Fruit fly (Drosophila melanogaster) whole organism, adult: Measurements from ENCODE around the gene CG31106.

Source experiments
- CG11617 ChIP-seq: fragments of 200-800 bp; sonication (Bioruptor generic); optimal IDR thresholded peaks from 2 replicates; lab custom pipeline; 2017; ENCODE audit warnings: mild to moderate bottlenecking, missing biosample characterization, missing genetic modification reagents, missing genetic modification characterization
- CG12768 ChIP-seq: fragments of 200-800 bp; sonication (Bioruptor generic); optimal IDR thresholded peaks from 2 replicates; lab custom pipeline; 2017; ENCODE audit warnings: missing biosample characterization, missing genetic modification characterization, mild to moderate bottlenecking, moderate library complexity, missing genetic modification reagents
- CG14711 ChIP-seq: fragments of 200-800 bp; sonication (Bioruptor generic); optimal IDR thresholded peaks from 2 replicates; lab custom pipeline; 2018; ENCODE audit warnings: missing biosample characterization, mild to moderate bottlenecking, missing genetic modification characterization, moderate library complexity
- CG1620 ChIP-seq: fragments of 200-800 bp; sonication (Bioruptor generic); optimal IDR thresholded peaks from 2 replicates; lab custom pipeline; 2016; ENCODE audit warnings: missing biosample characterization, missing genetic modification characterization
- CG33017 ChIP-seq: fragments of 200-800 bp; sonication (Bioruptor generic); optimal IDR thresholded peaks from 2 replicates; lab custom pipeline; 2018; ENCODE audit warnings: missing biosample characterization, mild to moderate bottlenecking, missing genetic modification characterization, moderate library complexity
- CG5204 ChIP-seq: fragments of 200-800 bp; sonication (Bioruptor generic); optimal IDR thresholded peaks from 2 replicates; lab custom pipeline; 2016; ENCODE audit warnings: missing biosample characterization, missing genetic modification characterization
- CG7045 ChIP-seq: fragments of 200-800 bp; sonication (Bioruptor generic); optimal IDR thresholded peaks from 2 replicates; lab custom pipeline; 2017; ENCODE audit warnings: missing biosample characterization, mild to moderate bottlenecking, missing genetic modification characterization
- CG7101 ChIP-seq: fragments of 200-800 bp; sonication (Bioruptor generic); optimal IDR thresholded peaks from 2 replicates; lab custom pipeline; 2018; ENCODE audit warnings: missing biosample characterization, mild to moderate bottlenecking, missing genetic modification characterization, moderate library complexity
- Clk ChIP-seq: fragments of 200-800 bp; sonication (Bioruptor generic); optimal IDR thresholded peaks from 2 replicates; lab custom pipeline; 2017; ENCODE audit warnings: missing biosample characterization, missing genetic modification characterization
- Crg-1 ChIP-seq: fragments of 200-800 bp; sonication (Bioruptor generic); optimal IDR thresholded peaks from 2 replicates; lab custom pipeline; 2016; ENCODE audit warnings: missing biosample characterization, missing genetic modification characterization
- Hr96 ChIP-seq: fragments of 200-800 bp; sonication (Bioruptor generic); optimal IDR thresholded peaks from 2 replicates; lab custom pipeline; 2016; ENCODE audit warnings: missing biosample characterization, missing genetic modification characterization
- Mnt ChIP-seq: fragments of 200-800 bp; sonication (Bioruptor generic); optimal IDR thresholded peaks from 2 replicates; lab custom pipeline; 2016; ENCODE audit warnings: missing biosample characterization, mild to moderate bottlenecking, missing genetic modification characterization
- bab1 ChIP-seq: fragments of 200-800 bp; sonication (Bioruptor generic); optimal IDR thresholded peaks from 3 replicates; lab custom pipeline; 2019; ENCODE audit warnings: missing biosample characterization, mild to moderate bottlenecking, missing genetic modification characterization, moderate library complexity
- cic ChIP-seq: fragments of 200-800 bp; sonication (Bioruptor generic); optimal IDR thresholded peaks from 2 replicates; lab custom pipeline; 2017; ENCODE audit warnings: missing biosample characterization, mild to moderate bottlenecking, missing genetic modification characterization, moderate library complexity
- cnc ChIP-seq, 2 experiments: fragments of >200 bp; optimal IDR thresholded peaks; 2 replicates each; lab custom pipeline; 2017
- kay ChIP-seq: fragments of 200-800 bp; sonication (Bioruptor generic); peaks from one replicate; lab custom pipeline; 2016; ENCODE audit warnings: missing biosample characterization, missing genetic modification characterization, borderline replicate concordance
- ovo ChIP-seq: fragments of 200-800 bp; sonication (Bioruptor generic); optimal IDR thresholded peaks from 2 replicates; lab custom pipeline; 2016; ENCODE audit warnings: missing biosample characterization, missing genetic modification characterization
- pad ChIP-seq: fragments of 200-800 bp; sonication (Bioruptor generic); optimal IDR thresholded peaks from 3 replicates; lab custom pipeline; 2017; ENCODE audit warnings: missing biosample characterization, missing genetic modification characterization, mild to moderate bottlenecking, moderate library complexity, missing genetic modification reagents
- tj ChIP-seq: fragments of 200-800 bp; sonication (Bioruptor generic); optimal IDR thresholded peaks from 3 replicates; lab custom pipeline; 2017; ENCODE audit warnings: missing biosample characterization, mild to moderate bottlenecking, missing genetic modification characterization, moderate library complexity
- toe ChIP-seq: fragments of 200-800 bp; sonication (Bioruptor generic); optimal IDR thresholded peaks from 2 replicates; lab custom pipeline; 2016; ENCODE audit warnings: missing biosample characterization, missing genetic modification characterization

CG31106 gene

dm6 chr3R:25236121-25236520, 20.0 kb downstream of the CG31106 start:
- no peak for TF ChIP-seq CG33017 (tag; lab: Kevin White, UChicago)
- TF ChIP-seq pad (GFP tag; lab: Kevin White, UChicago): no peak
- TF ChIP-seq CG5204 (GFP tag; lab: Kevin White, UChicago): no peak
- no peak for TF ChIP-seq toe (GFP tag; lab: Kevin White, UChicago)
- no peak for TF ChIP-seq bab1 (GFP tag; lab: Kevin White, UChicago)
- no peak for TF ChIP-seq CG1620 (GFP tag; lab: Kevin White, UChicago)
- no peak for TF ChIP-seq Mnt
- no peak for TF ChIP-seq CG11617 (GFP tag; lab: Kevin White, UChicago)
- TF ChIP-seq CG14711: no peak
- TF ChIP-seq CG7101 (tag; lab: Kevin White, UChicago): no peak
- no peak for TF ChIP-seq kay (GFP tag; lab: Kevin White, UChicago)
- TF ChIP-seq Crg-1 (GFP tag; lab: Kevin White, UChicago): no peak
- TF ChIP-seq Clk (GFP tag; lab: Kevin White, UChicago): no peak
- TF ChIP-seq Hr96 (GFP tag; lab: Kevin White, UChicago): no peak
- no peak for TF ChIP-seq CG12768 (GFP tag; lab: Kevin White, UChicago)
- TF ChIP-seq cic (GFP tag; lab: Kevin White, UChicago): no peak
- TF ChIP-seq CG7045: no peak
- TF ChIP-seq tj (GFP tag; lab: Kevin White, UChicago): no peak
- TF ChIP-seq ovo (GFP tag; lab: Kevin White, UChicago): no peak

- TF ChIP-seq Hr96 (GFP tag; lab: Kevin White, UChicago) (no peak), CG14711 (no peak), kay (GFP tag; lab: Kevin White, UChicago) (no peak), CG11617 (GFP tag; lab: Kevin White, UChicago) (no peak), ovo (GFP tag; lab: Kevin White, UChicago) (no peak), toe (GFP tag; lab: Kevin White, UChicago) (no peak), CG5204 (GFP tag; lab: Kevin White, UChicago) (no peak), bab1 (GFP tag; lab: Kevin White, UChicago) (no peak), CG33017 (tag; lab: Kevin White, UChicago) (no peak), pad (GFP tag; lab: Kevin White, UChicago) (no peak), tj (GFP tag; lab: Kevin White, UChicago) (no peak), CG1620 (GFP tag; lab: Kevin White, UChicago) (no peak), CG12768 (GFP tag; lab: Kevin White, UChicago) (no peak), Crg-1 (GFP tag; lab: Kevin White, UChicago) (no peak), CG7045 (no peak), Mnt (no peak), cic (GFP tag; lab: Kevin White, UChicago) (no peak), CG7101 (tag; lab: Kevin White, UChicago) (no peak), Clk (GFP tag; lab: Kevin White, UChicago) (no peak), cnc (optimal IDR thresholded peaks at IDR 0.05; lab: Kevin White, UChicago) (no peak)
These were observed 21.2 kb downstream of the CG31106 start, which contains the start of gene Jhbp7 for dm6 chr3R:25237314-25237713. Gene Jhbp7, plus strand, starts transcription at chr3R:25237614.

- no peak for TF ChIP-seq CG14711
- no peak for TF ChIP-seq CG5204 (GFP tag; lab: Kevin White, UChicago)
- no peak for TF ChIP-seq Clk (GFP tag; lab: Kevin White, UChicago)
- no peak for TF ChIP-seq Crg-1 (GFP tag; lab: Kevin White, UChicago)
- no peak for TF ChIP-seq tj (GFP tag; lab: Kevin White, UChicago)
- TF ChIP-seq kay (GFP tag; lab: Kevin White, UChicago): no peak
- no peak for TF ChIP-seq CG33017 (tag; lab: Kevin White, UChicago)
- TF ChIP-seq cic (GFP tag; lab: Kevin White, UChicago): no peak
- no peak for TF ChIP-seq CG1620 (GFP tag; lab: Kevin White, UChicago)
- no peak for TF ChIP-seq bab1 (GFP tag; lab: Kevin White, UChicago)
- no peak for TF ChIP-seq CG12768 (GFP tag; lab: Kevin White, UChicago)
- no peak for TF ChIP-seq CG7045
- TF ChIP-seq Hr96 (GFP tag; lab: Kevin White, UChicago): no peak
- no peak for TF ChIP-seq Mnt
- TF ChIP-seq ovo (GFP tag; lab: Kevin White, UChicago): no peak
- no peak for TF ChIP-seq cnc (optimal IDR thresholded peaks at IDR 0.05; lab: Kevin White, UChicago)
- TF ChIP-seq CG7101 (tag; lab: Kevin White, UChicago): no peak
These were observed 22.9 kb downstream of the CG31106 start for dm6 chr3R:25238771-25239700.

- no peak for TF ChIP-seq tj (GFP tag; lab: Kevin White, UChicago)
- TF ChIP-seq CG5204 (GFP tag; lab: Kevin White, UChicago): no peak
- no peak for TF ChIP-seq kay (GFP tag; lab: Kevin White, UChicago)
These were observed 23.8 kb downstream of the CG31106 start, which contains the start of gene to for dm6 chr3R:25239880-25240279. Gene to, plus strand, starts transcription at chr3R:25240180.

dm6 chr3R:25241507-25242070, 25.5 kb downstream of the CG31106 start, which contains the start of gene CG11854:
Gene CG11854, plus strand, starts transcription at chr3R:25242020.
- no peak for TF ChIP-seq Crg-1 (GFP tag; lab: Kevin White, UChicago)
- TF ChIP-seq CG7045: no peak
- no peak for TF ChIP-seq CG33017 (tag; lab: Kevin White, UChicago)
- TF ChIP-seq CG11617 (GFP tag; lab: Kevin White, UChicago): no peak
- TF ChIP-seq CG14711: no peak
- TF ChIP-seq toe (GFP tag; lab: Kevin White, UChicago): no peak
- no peak for TF ChIP-seq CG1620 (GFP tag; lab: Kevin White, UChicago)
- no peak for TF ChIP-seq cic (GFP tag; lab: Kevin White, UChicago)
- no peak for TF ChIP-seq cnc (optimal IDR thresholded peaks at IDR 0.05; lab: Kevin White, UChicago)
- no peak for TF ChIP-seq Mnt
- no peak for TF ChIP-seq pad (GFP tag; lab: Kevin White, UChicago)
- TF ChIP-seq Hr96 (GFP tag; lab: Kevin White, UChicago): no peak
- no peak for TF ChIP-seq ovo (GFP tag; lab: Kevin White, UChicago)
- TF ChIP-seq CG12768 (GFP tag; lab: Kevin White, UChicago): no peak
- no peak for TF ChIP-seq tj (GFP tag; lab: Kevin White, UChicago)
- no peak for TF ChIP-seq bab1 (GFP tag; lab: Kevin White, UChicago)
- TF ChIP-seq kay (GFP tag; lab: Kevin White, UChicago): no peak
